Worm (Caenorhabditis elegans): Measurements from ENCODE around the gene Y7A9A.1.

The Y7A9A.1 gene

DNA sequence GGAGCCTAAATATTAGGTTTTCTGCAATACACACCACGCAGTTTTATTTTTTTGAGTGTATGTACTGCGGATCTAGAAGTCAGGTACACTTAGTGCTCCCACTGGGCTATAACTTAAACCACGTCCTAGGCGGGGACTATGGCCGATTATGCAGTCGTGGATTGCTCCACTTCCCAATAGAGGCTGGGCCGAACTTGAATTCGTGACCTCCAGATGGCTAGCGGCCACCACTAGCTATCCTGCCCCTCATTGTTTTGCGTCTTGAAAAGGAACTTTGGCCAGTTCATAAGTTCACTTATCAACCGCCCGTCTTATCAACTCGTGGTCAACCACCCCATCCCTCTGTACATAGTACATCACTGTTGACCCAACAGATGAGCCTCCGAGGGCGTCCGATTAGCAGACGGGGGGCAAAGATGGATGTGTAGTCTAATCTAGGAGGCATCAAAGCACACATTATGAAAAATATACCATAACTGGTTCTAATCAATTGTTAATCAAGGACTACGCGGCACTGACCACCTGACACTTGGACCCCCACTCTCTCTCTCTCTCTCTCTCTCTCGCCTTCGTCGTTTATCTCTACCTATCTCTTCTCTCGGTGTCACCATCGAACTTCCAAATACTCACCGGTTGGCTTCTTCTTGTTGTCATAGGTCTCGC, 27.2 kb upstream of the Y7A9A.1 start (continued):
- no peak for TF ChIP-seq ctbp-1 (GFP tag; IDR thresholded peaks at IDR 0.05)
- TF ChIP-seq spr-1 (tag; optimal IDR thresholded peaks at IDR 0.05) = no peak

- TF ChIP-seq dmd-8 (GFP tag; IDR thresholded peaks at IDR 0.05) (no peak), tra-1 (GFP tag; IDR thresholded peaks at IDR 0.05) (peak; percentile 64; the same call in 1 of the 2 replicates), nhr-28 (tag; optimal IDR thresholded peaks at IDR 0.05) (peak; percentile 25), hlh-30 (tag; optimal IDR thresholded peaks at IDR 0.05; ENCODE audit: insufficient read depth) (peak; percentile 83), ceh-20 (GFP tag; IDR thresholded peaks at IDR 0.05) (peak; percentile 32; the same call in 1 of the 2 replicates), nhr-48 (tag; optimal IDR thresholded peaks at IDR 0.05) (peak; percentile 50), mxl-2 (GFP tag; conservative IDR thresholded peaks at IDR 0.05) (peak; percentile 74; the same call in 1 of the 2 replicates), D1046.2 (GFP tag; IDR thresholded peaks at IDR 0.05) (no peak), arid-1 (GFP tag; conservative IDR thresholded peaks at IDR 0.05) (no peak; the same call in 1 of the 2 replicates), dmd-6 (GFP tag; IDR thresholded peaks at IDR 0.05) (peak; percentile 89), Y5F2A.4 (GFP tag; optimal IDR thresholded peaks at IDR 0.05) (no peak), aha-1 (tag) (peak; percentile 91), spr-3 (GFP tag; optimal IDR thresholded peaks at IDR 0.05) (no peak), nhr-102 (tag; optimal IDR thresholded peaks at IDR 0.05) (peak; percentile 64), lin-38 (GFP tag; IDR thresholded peaks at IDR 0.05) (peak; percentile 7; the same call in 1 of the 2 replicates), T20F7.1 (GFP tag; optimal IDR thresholded peaks at IDR 0.05) (peak; percentile 18), F49E8.2 (tag; optimal IDR thresholded peaks at IDR 0.05; ENCODE audit: borderline replicate concordance) (no peak), pha-4 (GFP tag; IDR thresholded peaks at IDR 0.05) (0 out of 2 replicates have a peak, but pooled peaks have one; percentile 17), pha-4 (tag; optimal IDR thresholded peaks at IDR 0.05) (no peak), mxl-3 (GFP tag; optimal IDR thresholded peaks at IDR 0.05) (peak; percentile 31), mdl-1 (tag; optimal IDR thresholded peaks at IDR 0.05) (peak in 1 of 2 experiments; percentile 4), daf-16 (GFP tag; optimal IDR thresholded peaks at IDR 0.05) (peak in 1 of 2 experiments; percentile 20), daf-16 (tag; optimal IDR thresholded peaks at IDR 0.05) (peak; percentile 78), duxl-1 (tag; optimal IDR thresholded peaks at IDR 0.05; ENCODE audit: poor library complexity) (peak; percentile 59), ama-1 (optimal IDR thresholded peaks at IDR 0.05) (peak; percentile 67), T26A8.4 (GFP tag; IDR thresholded peaks at IDR 0.05) (peak; percentile 57; the same call in 1 of the 2 replicates), dve-1 (tag; optimal IDR thresholded peaks at IDR 0.05; ENCODE audit: insufficient read depth) (peak; percentile 91), lsy-2 (tag; optimal IDR thresholded peaks at IDR 0.05) (peak in 1 of 2 experiments; percentile 38), set-16 (GFP tag; IDR thresholded peaks at IDR 0.05) (no peak), mep-1 (tag; optimal IDR thresholded peaks at IDR 0.05) (peak; percentile 42), php-3 (GFP tag; IDR thresholded peaks at IDR 0.05) (peak; percentile 78), hlh-11 (tag; optimal IDR thresholded peaks at IDR 0.05) (peak; percentile 85), nhr-41 (GFP tag; IDR thresholded peaks at IDR 0.05) (peak; percentile 55; the same call in 1 of the 2 replicates)
These were observed 26.2 kb upstream of the Y7A9A.1 start, which contains the start of gene gln-3 for ce11 chrIV:16170606-16171033. Gene gln-3 (minus strand): TSS chrIV:16170678.

ce11 chrIV:16171326-16171725, 25.5 kb upstream of the Y7A9A.1 start:
- TF ChIP-seq daf-16 (GFP tag; optimal IDR thresholded peaks at IDR 0.05) = no peak
- peak; percentile 47 for TF ChIP-seq daf-16 (tag; optimal IDR thresholded peaks at IDR 0.05)
- peak; percentile 79 for TF ChIP-seq hlh-30 (tag; optimal IDR thresholded peaks at IDR 0.05; ENCODE audit: insufficient read depth)
- peak; percentile 19; the same call in 1 of the 2 replicates for TF ChIP-seq mdt-29 (GFP tag; IDR thresholded peaks at IDR 0.05)
- peak; percentile 96 for TF ChIP-seq mxl-2 (GFP tag; conservative IDR thresholded peaks at IDR 0.05)
- TF ChIP-seq nhr-28 (tag; optimal IDR thresholded peaks at IDR 0.05) = peak; percentile 36
- peak; percentile 81 for TF ChIP-seq dmd-6 (GFP tag; IDR thresholded peaks at IDR 0.05)
- peak; percentile 50; the same call in 1 of the 2 replicates for TF ChIP-seq zfp-3 (GFP tag; conservative IDR thresholded peaks at IDR 0.05)
- 0 out of 2 replicates have a peak, but pooled peaks have one; percentile 48 for TF ChIP-seq php-3 (GFP tag; IDR thresholded peaks at IDR 0.05)
- peak; percentile 62 for TF ChIP-seq dve-1 (tag; optimal IDR thresholded peaks at IDR 0.05; ENCODE audit: insufficient read depth)
- TF ChIP-seq ama-1 (optimal IDR thresholded peaks at IDR 0.05) = peak; percentile 25
- peak; percentile 59 for TF ChIP-seq hlh-11 (tag; optimal IDR thresholded peaks at IDR 0.05)
- peak; percentile 28 for TF ChIP-seq nhr-11 (tag; optimal IDR thresholded peaks at IDR 0.05)
- no peak for TF ChIP-seq daf-12 (tag; optimal IDR thresholded peaks at IDR 0.05)
- no peak for TF ChIP-seq spr-3 (GFP tag; optimal IDR thresholded peaks at IDR 0.05)
- TF ChIP-seq zip-2 (tag; optimal IDR thresholded peaks at IDR 0.05) = no peak

Measured in whole organism, L4 larva.